Worm (Caenorhabditis elegans): ENCODE measurements around the gene R148.4.

The R148.4 gene

ce11 chrIII:3174985-3175384, 3.6 kb downstream of the R148.4 start, which contains the start of gene R148.3:
R148.3 (plus strand) TSS chrIII:3175331.
- TF ChIP-seq ref-1 (GFP tag; conservative IDR thresholded peaks at IDR 0.05) (peak; percentile 64; the same call in 1 of the 2 replicates), tab-1 (GFP tag; IDR thresholded peaks at IDR 0.05) (peak; percentile 85), ztf-23 (GFP tag; IDR thresholded peaks at IDR 0.05) (peak; percentile 92), klf-2 (GFP tag; conservative IDR thresholded peaks at IDR 0.05) (peak; percentile 80), med-1 (GFP tag; optimal IDR thresholded peaks at IDR 0.05; ENCODE audit: insufficient read depth) (peak; percentile 93), ztf-29 (GFP tag; IDR thresholded peaks at IDR 0.05) (peak; percentile 78), T22C8.4 (GFP tag; IDR thresholded peaks at IDR 0.05) (peak; percentile 8; the same call in 1 of the 2 replicates), flt-1 (GFP tag; IDR thresholded peaks at IDR 0.05) (peak; percentile 86), cog-1 (tag; optimal IDR thresholded peaks at IDR 0.05) (peak; percentile 49)

ce11 chrIII:3176775-3177174, 5.4 kb downstream of the R148.4 start:
- TF ChIP-seq T22C8.4 (GFP tag; IDR thresholded peaks at IDR 0.05) (no peak), klf-2 (GFP tag; conservative IDR thresholded peaks at IDR 0.05) (no peak), flt-1 (GFP tag; IDR thresholded peaks at IDR 0.05) (no peak), ref-1 (GFP tag; conservative IDR thresholded peaks at IDR 0.05) (no peak), cog-1 (tag; optimal IDR thresholded peaks at IDR 0.05) (no peak), ztf-23 (GFP tag; IDR thresholded peaks at IDR 0.05) (no peak), tab-1 (GFP tag; IDR thresholded peaks at IDR 0.05) (no peak), ztf-29 (GFP tag; IDR thresholded peaks at IDR 0.05) (no peak), med-1 (GFP tag; optimal IDR thresholded peaks at IDR 0.05; ENCODE audit: insufficient read depth) (no peak)

ce11 chrIII:3179855-3180254, 8.5 kb downstream of the R148.4 start:
- TF ChIP-seq ztf-23 (GFP tag; IDR thresholded peaks at IDR 0.05) (no peak), ref-1 (GFP tag; conservative IDR thresholded peaks at IDR 0.05) (no peak), tab-1 (GFP tag; IDR thresholded peaks at IDR 0.05) (no peak), med-1 (GFP tag; optimal IDR thresholded peaks at IDR 0.05; ENCODE audit: insufficient read depth) (no peak), flt-1 (GFP tag; IDR thresholded peaks at IDR 0.05) (no peak), ztf-29 (GFP tag; IDR thresholded peaks at IDR 0.05) (no peak), cog-1 (tag; optimal IDR thresholded peaks at IDR 0.05) (no peak), klf-2 (GFP tag; conservative IDR thresholded peaks at IDR 0.05) (no peak), T22C8.4 (GFP tag; IDR thresholded peaks at IDR 0.05) (no peak)

- no peak for TF ChIP-seq ztf-23 (GFP tag; IDR thresholded peaks at IDR 0.05)
- no peak for TF ChIP-seq flt-1 (GFP tag; IDR thresholded peaks at IDR 0.05)
- no peak for TF ChIP-seq T22C8.4 (GFP tag; IDR thresholded peaks at IDR 0.05)
- no peak for TF ChIP-seq ztf-29 (GFP tag; IDR thresholded peaks at IDR 0.05)
- TF ChIP-seq cog-1 (tag; optimal IDR thresholded peaks at IDR 0.05), result no peak
- no peak for TF ChIP-seq klf-2 (GFP tag; conservative IDR thresholded peaks at IDR 0.05)
Observed at ce11 chrIII:3183377-3183776, 12.0 kb downstream of the R148.4 start, which contains the start of gene lmtr-5. lmtr-5 (plus strand) TSS chrIII:3183677.

- TF ChIP-seq ref-1 (GFP tag; conservative IDR thresholded peaks at IDR 0.05), result no peak
- no peak for TF ChIP-seq flt-1 (GFP tag; IDR thresholded peaks at IDR 0.05)
- TF ChIP-seq med-1 (GFP tag; optimal IDR thresholded peaks at IDR 0.05; ENCODE audit: insufficient read depth), result no peak
- no peak for TF ChIP-seq klf-2 (GFP tag; conservative IDR thresholded peaks at IDR 0.05)
- TF ChIP-seq tab-1 (GFP tag; IDR thresholded peaks at IDR 0.05), result no peak
- no peak for TF ChIP-seq ztf-29 (GFP tag; IDR thresholded peaks at IDR 0.05)
- TF ChIP-seq cog-1 (tag; optimal IDR thresholded peaks at IDR 0.05), result no peak
- no peak for TF ChIP-seq T22C8.4 (GFP tag; IDR thresholded peaks at IDR 0.05)
- TF ChIP-seq ztf-23 (GFP tag; IDR thresholded peaks at IDR 0.05), result no peak
Observed at ce11 chrIII:3185232-3185631, 13.8 kb downstream of the R148.4 start.

ce11 chrIII:3185980-3186379, 14.6 kb downstream of the R148.4 start, which contains the start of gene mks-1:
mks-1 (plus strand) TSS chrIII:3186280.
- no peak for TF ChIP-seq T22C8.4 (GFP tag; IDR thresholded peaks at IDR 0.05)
- TF ChIP-seq med-1 (GFP tag; optimal IDR thresholded peaks at IDR 0.05; ENCODE audit: insufficient read depth), result no peak
- TF ChIP-seq ztf-23 (GFP tag; IDR thresholded peaks at IDR 0.05), result no peak
- TF ChIP-seq klf-2 (GFP tag; conservative IDR thresholded peaks at IDR 0.05), result no peak

- TF ChIP-seq ref-1 (GFP tag; conservative IDR thresholded peaks at IDR 0.05), result no peak
- no peak for TF ChIP-seq T22C8.4 (GFP tag; IDR thresholded peaks at IDR 0.05)
- TF ChIP-seq ztf-29 (GFP tag; IDR thresholded peaks at IDR 0.05), result no peak
- TF ChIP-seq klf-2 (GFP tag; conservative IDR thresholded peaks at IDR 0.05), result no peak
- no peak for TF ChIP-seq flt-1 (GFP tag; IDR thresholded peaks at IDR 0.05)
- no peak for TF ChIP-seq ztf-23 (GFP tag; IDR thresholded peaks at IDR 0.05)
- no peak for TF ChIP-seq med-1 (GFP tag; optimal IDR thresholded peaks at IDR 0.05; ENCODE audit: insufficient read depth)
- TF ChIP-seq cog-1 (tag; optimal IDR thresholded peaks at IDR 0.05), result no peak
- no peak for TF ChIP-seq tab-1 (GFP tag; IDR thresholded peaks at IDR 0.05)
Observed at ce11 chrIII:3188564-3188963, 17.2 kb downstream of the R148.4 start.

ce11 chrIII:3190660-3191059, 19.3 kb downstream of the R148.4 start:
- TF ChIP-seq klf-2 (GFP tag; conservative IDR thresholded peaks at IDR 0.05) (no peak), ref-1 (GFP tag; conservative IDR thresholded peaks at IDR 0.05) (no peak), flt-1 (GFP tag; IDR thresholded peaks at IDR 0.05) (no peak), tab-1 (GFP tag; IDR thresholded peaks at IDR 0.05) (no peak), med-1 (GFP tag; optimal IDR thresholded peaks at IDR 0.05; ENCODE audit: insufficient read depth) (no peak)

ce11 chrIII:3191195-3191594, 19.8 kb downstream of the R148.4 start, which contains the start of gene R148.8:
R148.8 (plus strand) TSS chrIII:3191495.
- TF ChIP-seq med-1 (GFP tag; optimal IDR thresholded peaks at IDR 0.05; ENCODE audit: insufficient read depth) (no peak), flt-1 (GFP tag; IDR thresholded peaks at IDR 0.05) (no peak), ztf-23 (GFP tag; IDR thresholded peaks at IDR 0.05) (no peak), T22C8.4 (GFP tag; IDR thresholded peaks at IDR 0.05) (no peak), ztf-29 (GFP tag; IDR thresholded peaks at IDR 0.05) (no peak), tab-1 (GFP tag; IDR thresholded peaks at IDR 0.05) (no peak), klf-2 (GFP tag; conservative IDR thresholded peaks at IDR 0.05) (no peak), cog-1 (tag; optimal IDR thresholded peaks at IDR 0.05) (no peak), ref-1 (GFP tag; conservative IDR thresholded peaks at IDR 0.05) (no peak)

ce11 chrIII:3191729-3192128, 20.3 kb downstream of the R148.4 start:
- TF ChIP-seq ztf-23 (GFP tag; IDR thresholded peaks at IDR 0.05) (no peak), klf-2 (GFP tag; conservative IDR thresholded peaks at IDR 0.05) (no peak)

All from whole organism, midembryonic.